Worm (Caenorhabditis elegans) whole organism, young adult: Measurements from ENCODE around the gene F32D1.3.

Experiments
- F10E7.11 ChIP-seq: sonication (generic microtip); optimal IDR thresholded peaks from 2 replicates; lab custom pipeline; 2017; ENCODE audit warnings: mild to moderate bottlenecking, missing genetic modification characterization, moderate library complexity, missing compliant biosample characterization
- F57A8.1 ChIP-seq: fragments of 200-800 bp; sonication (Bioruptor generic); optimal IDR thresholded peaks from 2 replicates; lab custom pipeline; 2018; ENCODE audit warnings: mild to moderate bottlenecking, missing genetic modification characterization, moderate library complexity, missing compliant biosample characterization
- K11D2.4 ChIP-seq: fragments of 200-800 bp; sonication (Bioruptor generic); IDR thresholded peaks from 2 replicates; pipeline ENCODE4 v1.3.6; 2022; ENCODE audit warnings: missing genetic modification reagents, missing genetic modification characterization, missing compliant biosample characterization
- T26A5.8 ChIP-seq: sonication (generic microtip); optimal IDR thresholded peaks from 2 replicates; lab custom pipeline; 2016; ENCODE audit warnings: missing genetic modification characterization, missing compliant biosample characterization
- chd-7 ChIP-seq: sonication (generic microtip); optimal IDR thresholded peaks from 2 replicates; lab custom pipeline; 2016; ENCODE audit warnings: mild to moderate bottlenecking, missing genetic modification characterization, moderate library complexity, missing compliant biosample characterization
- mxl-1 ChIP-seq: sonication (generic microtip); optimal IDR thresholded peaks from 2 replicates; lab custom pipeline; 2016; ENCODE audit warnings: missing genetic modification characterization, missing compliant biosample characterization
- nfya-1 ChIP-seq: sonication (generic microtip); optimal IDR thresholded peaks from 2 replicates; lab custom pipeline; 2017; ENCODE audit warnings: antibody characterized with exemption, missing compliant biosample characterization, missing genetic modification characterization, borderline replicate concordance; ENCODE audit not compliant: insufficient read depth
- unc-62 ChIP-seq: fragments of 150-350 bp; optimal IDR thresholded peaks from 2 replicates; lab custom pipeline; 2014; ENCODE audit warnings: missing biosample characterization, missing genetic modification reagents, missing genetic modification characterization

ce11 chrV:4382298-4382697 is 20.9 kb upstream of the F32D1.3 start, which contains the start of gene F13A2.1:
- TF ChIP-seq mxl-1 (tag; lab: Kevin White, UChicago) (no peak), F10E7.11 (tag; lab: Kevin White, UChicago) (no peak), T26A5.8 (no peak), unc-62 (GFP tag; lab: Kevin White, UChicago) (no peak), K11D2.4 (no peak), nfya-1 (tag; lab: Kevin White, UChicago) (no peak), F57A8.1 (GFP tag; lab: Kevin White, UChicago) (no peak), chd-7 (tag; lab: Kevin White, UChicago) (no peak)
